Fruit fly (Drosophila melanogaster) whole organism, embryonic: Measurements from ENCODE around the gene Prosbeta2.

Experiments used
- CG12769 ChIP-seq: fragments of 200-800 bp; sonication (Bioruptor generic); optimal IDR thresholded peaks from 2 replicates; lab custom pipeline; 2019; ENCODE audit warnings: missing biosample characterization, mild to moderate bottlenecking, missing genetic modification characterization, moderate library complexity
- CG13775 ChIP-seq: fragments of 200-800 bp; sonication (Bioruptor generic); optimal IDR thresholded peaks from 3 replicates; lab custom pipeline; 2017; ENCODE audit warnings: missing biosample characterization, mild to moderate bottlenecking, missing genetic modification characterization
- CG6175 ChIP-seq: fragments of 200-800 bp; sonication (Bioruptor generic); IDR thresholded peaks from 3 replicates; pipeline ENCODE4 v1.3.6; 2022; ENCODE audit warnings: missing biosample characterization, missing genetic modification characterization
- Fer1 ChIP-seq: fragments of 200-800 bp; sonication (Bioruptor generic); optimal IDR thresholded peaks from 2 replicates; lab custom pipeline; 2017; ENCODE audit warnings: missing biosample characterization, mild to moderate bottlenecking, missing genetic modification characterization
- HLH4C ChIP-seq: fragments of 200-800 bp; sonication (Bioruptor generic); IDR thresholded peaks from 3 replicates; pipeline ENCODE4 v1.3.6; 2022; ENCODE audit warnings: missing biosample characterization, missing genetic modification characterization; ENCODE audit not compliant: partially characterized antibody
- Lpt ChIP-seq: fragments of >200 bp; optimal IDR thresholded peaks from 2 replicates; lab custom pipeline; 2018; ENCODE audit warnings: missing biosample characterization, missing genetic modification characterization
- Ptx1 ChIP-seq: fragments of 200-800 bp; sonication (Bioruptor generic); IDR thresholded peaks from 2 replicates; pipeline ENCODE4 v1.3.6; 2022; ENCODE audit warnings: missing biosample characterization, missing genetic modification characterization
- ap ChIP-seq: fragments of 200-800 bp; sonication (Bioruptor generic); IDR thresholded peaks from 2 replicates; pipeline ENCODE4 v1.3.6; 2022; ENCODE audit warnings: missing biosample characterization, missing genetic modification characterization
- eve ChIP-seq, 2 experiments: fragments of >200 bp; optimal IDR thresholded peaks; 2 replicates each; lab custom pipeline; 2017; ENCODE audit warnings: missing biosample characterization in 2 of 2, missing genetic modification characterization in 2 of 2
- inv ChIP-seq: fragments of 200-800 bp; sonication (Bioruptor generic); IDR thresholded peaks from 2 replicates; pipeline ENCODE4 v1.3.6; 2022; ENCODE audit warnings: missing biosample characterization, missing genetic modification characterization; ENCODE audit not compliant: partially characterized antibody
- oc ChIP-seq: fragments of 200-800 bp; sonication (Bioruptor generic); optimal IDR thresholded peaks from 2 replicates; lab custom pipeline; 2018; ENCODE audit warnings: missing biosample characterization, mild to moderate bottlenecking, missing genetic modification characterization, moderate library complexity
- onecut ChIP-seq: fragments of 200-800 bp; sonication (Bioruptor generic); IDR thresholded peaks from 2 replicates; pipeline ENCODE4 v1.3.6; 2022; ENCODE audit warnings: missing biosample characterization, missing genetic modification characterization
- z ChIP-seq: fragments of 200-800 bp; sonication (Bioruptor generic); IDR thresholded peaks from 3 replicates; pipeline ENCODE4 v1.3.6; 2022; ENCODE audit warnings: missing biosample characterization, missing genetic modification characterization

- TF ChIP-seq ap (GFP tag; lab: Robert Waterston, UW) (no peak), CG6175 (GFP tag; lab: Robert Waterston, UW) (no peak), CG12769 (tag; lab: Kevin White, UChicago) (no peak), oc (tag; lab: Kevin White, UChicago) (no peak), CG13775 (no peak), eve (GFP tag; optimal IDR thresholded peaks at IDR 0.05; lab: Kevin White, UChicago) (no peak), onecut (GFP tag; lab: Robert Waterston, UW) (no peak), Fer1 (no peak), inv (GFP tag; lab: Robert Waterston, UW) (no peak), Lpt (no peak), z (no peak), HLH4C (GFP tag; lab: Robert Waterston, UW) (no peak), Ptx1 (no peak)
Measured at dm6 chr3L:15005774-15006173, 6.0 kb downstream of the Prosbeta2 start.
